Worm (Caenorhabditis elegans) whole organism, mixed stage, embryonic: ENCODE data around the gene rpb-8.

Source experiments
- M03D4.4 ChIP-seq: sonication (generic microtip); optimal IDR thresholded peaks from 2 replicates; lab custom pipeline; 2017; ENCODE audit warnings: mild to moderate bottlenecking, missing genetic modification characterization, missing compliant biosample characterization
- bed-3 ChIP-seq: fragments of 200-800 bp; sonication (Bioruptor generic); optimal IDR thresholded peaks from 3 replicates; lab custom pipeline; 2018; ENCODE audit warnings: mild to moderate bottlenecking, missing genetic modification characterization, moderate library complexity, missing compliant biosample characterization
- blmp-1 ChIP-seq: fragments of 150-350 bp; optimal IDR thresholded peaks from 2 replicates; lab custom pipeline; 2014; ENCODE audit warnings: missing biosample characterization, missing genetic modification characterization
- ceh-39 ChIP-seq: fragments of 150-350 bp; optimal IDR thresholded peaks from 2 replicates; lab custom pipeline; 2014; ENCODE audit warnings: missing biosample characterization, missing genetic modification characterization
- ceh-43 ChIP-seq: fragments of 200-800 bp; sonication (Bioruptor generic); optimal IDR thresholded peaks from 2 replicates; lab custom pipeline; 2018; ENCODE audit warnings: mild to moderate bottlenecking, missing genetic modification characterization, moderate library complexity, missing compliant biosample characterization
- ceh-83 ChIP-seq: fragments of 200-800 bp; sonication (Bioruptor generic); optimal IDR thresholded peaks from 2 replicates; lab custom pipeline; 2018; ENCODE audit warnings: mild to moderate bottlenecking, missing genetic modification characterization, missing compliant biosample characterization
- ces-1 ChIP-seq: fragments of 150-350 bp; optimal IDR thresholded peaks from 2 replicates; lab custom pipeline; 2014; ENCODE audit warnings: missing biosample characterization, missing genetic modification reagents, missing genetic modification characterization
- cnd-1 ChIP-seq: fragments of 200-800 bp; sonication (Bioruptor generic); optimal IDR thresholded peaks from 2 replicates; lab custom pipeline; 2018; ENCODE audit warnings: mild to moderate bottlenecking, missing genetic modification characterization, missing compliant biosample characterization
- drap-1 ChIP-seq: fragments of 200-800 bp; sonication (Bioruptor generic); optimal IDR thresholded peaks from 3 replicates; lab custom pipeline; 2018; ENCODE audit warnings: mild to moderate bottlenecking, missing genetic modification characterization, missing compliant biosample characterization
- elt-1 ChIP-seq: sonication (generic microtip); optimal IDR thresholded peaks from 2 replicates; lab custom pipeline; 2017; ENCODE audit warnings: missing genetic modification characterization, mild to moderate bottlenecking, missing compliant biosample characterization, antibody characterized with exemption, moderate library complexity, borderline replicate concordance; ENCODE audit not compliant: insufficient read depth
- elt-3 ChIP-seq: fragments of 150-350 bp; optimal IDR thresholded peaks from 2 replicates; lab custom pipeline; 2014; ENCODE audit warnings: missing biosample characterization, missing genetic modification characterization
- flh-1 ChIP-seq: fragments of 200-800 bp; sonication (Bioruptor generic); optimal IDR thresholded peaks from 2 replicates; lab custom pipeline; 2018; ENCODE audit warnings: mild to moderate bottlenecking, missing genetic modification characterization, moderate library complexity, missing compliant biosample characterization
- ham-2 ChIP-seq: fragments of 200-800 bp; sonication (Bioruptor generic); optimal IDR thresholded peaks from 2 replicates; lab custom pipeline; 2018; ENCODE audit warnings: mild to moderate bottlenecking, missing genetic modification characterization, missing compliant biosample characterization
- hlh-1 ChIP-seq: fragments of 150-350 bp; optimal IDR thresholded peaks from 2 replicates; lab custom pipeline; 2014; ENCODE audit warnings: missing biosample characterization, missing genetic modification reagents, missing genetic modification characterization
- lin-32 ChIP-seq: fragments of 200-800 bp; sonication (Bioruptor generic); optimal IDR thresholded peaks from 2 replicates; lab custom pipeline; 2018; ENCODE audit warnings: mild to moderate bottlenecking, missing genetic modification characterization, missing compliant biosample characterization
- lsy-2 ChIP-seq: fragments of 150-350 bp; optimal IDR thresholded peaks from 2 replicates; lab custom pipeline; 2014; ENCODE audit warnings: missing biosample characterization, missing genetic modification characterization
- mep-1 ChIP-seq: fragments of 150-350 bp; optimal IDR thresholded peaks from 2 replicates; lab custom pipeline; 2017; ENCODE audit warnings: missing biosample characterization, missing genetic modification reagents, missing genetic modification characterization, inconsistent platforms
- mls-2 ChIP-seq: sonication (generic microtip); optimal IDR thresholded peaks from 2 replicates; lab custom pipeline; 2016; ENCODE audit warnings: mild to moderate bottlenecking, missing genetic modification characterization, moderate library complexity, missing compliant biosample characterization
- nhr-12 ChIP-seq: fragments of 150-350 bp; optimal IDR thresholded peaks from 2 replicates; lab custom pipeline; 2014; ENCODE audit warnings: missing biosample characterization, missing genetic modification characterization
- nhr-2 ChIP-seq: fragments of 150-350 bp; optimal IDR thresholded peaks from 2 replicates; lab custom pipeline; 2014; ENCODE audit warnings: missing biosample characterization, missing genetic modification characterization
- nhr-237 ChIP-seq: fragments of 150-350 bp; optimal IDR thresholded peaks from 2 replicates; lab custom pipeline; 2014; ENCODE audit warnings: missing biosample characterization, missing genetic modification characterization
- nhr-28 ChIP-seq: fragments of 150-350 bp; optimal IDR thresholded peaks from 2 replicates; lab custom pipeline; 2014; ENCODE audit warnings: missing biosample characterization, missing genetic modification characterization
- nhr-76 ChIP-seq: sonication (generic microtip); optimal IDR thresholded peaks from 2 replicates; lab custom pipeline; 2017; ENCODE audit warnings: missing biosample characterization, missing genetic modification characterization
- pha-4 ChIP-seq: fragments of 150-350 bp; optimal IDR thresholded peaks from 2 replicates; lab custom pipeline; 2018; ENCODE audit warnings: missing biosample characterization, missing genetic modification reagents, missing genetic modification characterization
- sem-2 ChIP-seq: fragments of 200-800 bp; sonication (Bioruptor generic); optimal IDR thresholded peaks from 2 replicates; lab custom pipeline; 2018; ENCODE audit warnings: mild to moderate bottlenecking, missing genetic modification characterization, missing compliant biosample characterization
- snpc-4 ChIP-seq: fragments of 150-350 bp; optimal IDR thresholded peaks from 2 replicates; lab custom pipeline; 2014; ENCODE audit warnings: missing biosample characterization, missing genetic modification characterization
- sptf-1 ChIP-seq: sonication (generic microtip); optimal IDR thresholded peaks from 2 replicates; lab custom pipeline; 2017; ENCODE audit warnings: mild to moderate bottlenecking, missing genetic modification characterization, moderate library complexity, missing compliant biosample characterization
- tbx-8 ChIP-seq: fragments of 200-800 bp; sonication (Bioruptor generic); optimal IDR thresholded peaks from 2 replicates; lab custom pipeline; 2018; ENCODE audit warnings: mild to moderate bottlenecking, missing genetic modification characterization, moderate library complexity, missing compliant biosample characterization
- unc-39 ChIP-seq: fragments of 150-350 bp; optimal IDR thresholded peaks from 2 replicates; lab custom pipeline; 2014; ENCODE audit warnings: missing biosample characterization, missing genetic modification characterization
- unc-62 ChIP-seq: fragments of 150-350 bp; optimal IDR thresholded peaks from 2 replicates; lab custom pipeline; 2014; ENCODE audit warnings: missing biosample characterization, missing genetic modification reagents, missing genetic modification characterization
- zip-8 ChIP-seq: fragments of 150-350 bp; optimal IDR thresholded peaks from 2 replicates; lab custom pipeline; 2014; ENCODE audit warnings: missing biosample characterization, missing genetic modification characterization
- ztf-11 ChIP-seq: fragments of 150-350 bp; optimal IDR thresholded peaks from 2 replicates; lab custom pipeline; 2014; ENCODE audit warnings: missing biosample characterization, missing genetic modification characterization

Gene rpb-8

DNA sequence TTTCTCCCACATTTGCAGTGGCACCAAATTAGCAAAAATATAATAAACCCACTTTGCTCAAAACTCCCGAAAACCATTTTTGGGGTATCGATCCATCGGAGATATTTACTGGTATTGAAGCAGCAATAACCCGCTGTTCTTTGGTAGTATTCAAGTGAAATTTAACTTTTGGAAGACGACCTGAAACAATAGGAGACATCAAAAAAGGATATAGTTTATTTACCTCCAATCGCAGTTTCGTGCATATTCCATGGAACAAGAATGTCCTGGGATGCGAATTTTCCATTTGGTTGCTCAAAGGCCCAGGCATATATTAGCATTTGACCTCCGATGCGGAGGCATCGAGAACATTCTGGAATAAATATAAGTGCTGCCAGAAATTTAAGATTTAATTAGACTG is 44.4 kb downstream of the rpb-8 start:
- TF ChIP-seq cnd-1 (tag; lab: Kevin White, UChicago) (no peak), mep-1 (tag; lab: Kevin White, UChicago) (no peak), ces-1 (no peak), lin-32 (GFP tag; lab: Kevin White, UChicago) (no peak), zip-8 (tag; lab: Kevin White, UChicago) (no peak), hlh-1 (tag; lab: Kevin White, UChicago) (no peak), sptf-1 (tag; lab: Kevin White, UChicago) (no peak), pha-4 (tag; lab: Kevin White, UChicago) (no peak), drap-1 (no peak), ceh-83 (GFP tag; lab: Kevin White, UChicago) (no peak), ham-2 (GFP tag; lab: Kevin White, UChicago) (no peak), nhr-28 (tag; lab: Kevin White, UChicago) (no peak)

DNA sequence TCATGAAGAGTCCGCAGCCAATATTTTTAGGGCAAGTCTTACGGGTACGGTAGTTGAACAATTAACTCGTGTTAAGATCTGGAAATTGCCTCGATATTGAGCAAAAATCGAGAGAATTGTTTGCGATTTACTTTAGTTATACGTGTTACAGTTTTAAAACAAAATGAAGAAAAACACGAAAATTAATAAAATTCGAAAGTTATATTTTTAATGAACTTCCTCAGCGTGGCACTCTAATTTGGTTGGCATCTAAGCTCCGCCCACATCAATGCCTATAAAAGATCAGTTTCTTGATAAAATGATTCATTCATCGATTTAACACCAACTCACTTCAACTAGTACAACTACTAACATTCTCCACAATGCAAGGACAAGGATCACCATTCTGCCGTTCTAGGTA is 47.3 kb downstream of the rpb-8 start, which contains the start of gene gipc-1:
Gene gipc-1, plus strand, starts transcription at position 301 of the 400 bp plus-strand sequence.
- TF ChIP-seq pha-4 (tag; lab: Kevin White, UChicago) (no peak), nhr-12 (tag; lab: Kevin White, UChicago) (no peak), ceh-83 (GFP tag; lab: Kevin White, UChicago) (no peak), ztf-11 (tag; lab: Kevin White, UChicago) (no peak), nhr-237 (tag; lab: Kevin White, UChicago) (no peak), unc-62 (GFP tag; lab: Kevin White, UChicago) (no peak), sem-2 (GFP tag; lab: Kevin White, UChicago) (no peak), ham-2 (GFP tag; lab: Kevin White, UChicago) (no peak), ceh-39 (tag; lab: Kevin White, UChicago) (no peak), lsy-2 (tag; lab: Kevin White, UChicago) (no peak), ceh-43 (GFP tag; lab: Kevin White, UChicago) (no peak), bed-3 (GFP tag; lab: Kevin White, UChicago) (no peak), lin-32 (GFP tag; lab: Kevin White, UChicago) (no peak), sptf-1 (tag; lab: Kevin White, UChicago) (no peak), M03D4.4 (tag; lab: Kevin White, UChicago) (no peak), mls-2 (tag; lab: Kevin White, UChicago) (no peak), nhr-2 (tag; lab: Kevin White, UChicago) (no peak), flh-1 (no peak), elt-3 (tag; lab: Kevin White, UChicago) (no peak)

ce11 chrIII:4868643-4869042 is 49.2 kb downstream of the rpb-8 start, which contains the start of the genes msd-4 and C35D10.3:
TSS of gene msd-4 (minus strand) at chrIII:4868743.
TSS of gene C35D10.3 (plus strand) at chrIII:4868921.
- no peak for TF ChIP-seq M03D4.4 (tag; lab: Kevin White, UChicago)
- TF ChIP-seq lsy-2 (tag; lab: Kevin White, UChicago), result no peak
- no peak for TF ChIP-seq unc-39
- TF ChIP-seq elt-3 (tag; lab: Kevin White, UChicago), result no peak
- no peak for TF ChIP-seq unc-62 (GFP tag; lab: Kevin White, UChicago)
- no peak for TF ChIP-seq nhr-2 (tag; lab: Kevin White, UChicago)
- no peak for TF ChIP-seq pha-4 (tag; lab: Kevin White, UChicago)
- no peak for TF ChIP-seq sem-2 (GFP tag; lab: Kevin White, UChicago)
- no peak for TF ChIP-seq elt-1 (tag; lab: Kevin White, UChicago)
- TF ChIP-seq snpc-4, result no peak
- TF ChIP-seq nhr-76 (tag; lab: Kevin White, UChicago), result no peak
- no peak for TF ChIP-seq tbx-8 (GFP tag; lab: Kevin White, UChicago)
- TF ChIP-seq mep-1 (tag; lab: Kevin White, UChicago), result no peak
- no peak for TF ChIP-seq blmp-1 (tag; lab: Kevin White, UChicago)
- TF ChIP-seq bed-3 (GFP tag; lab: Kevin White, UChicago), result no peak
- no peak for TF ChIP-seq ceh-39 (tag; lab: Kevin White, UChicago)
